Worm (Caenorhabditis elegans): ENCODE measurements around the gene F18E9.7.

The F18E9.7 gene

ce11 chrX:8597647-8598046, at the start of gene F18E9.7:
Gene F18E9.7 (minus strand): TSS chrX:8597747.
- TF ChIP-seq ceh-48 (tag; optimal IDR thresholded peaks at IDR 0.05) (no peak), fkh-10 (GFP tag; optimal IDR thresholded peaks at IDR 0.05) (no peak), syd-9 (tag; optimal IDR thresholded peaks at IDR 0.05) (no peak), ahr-1 (tag; optimal IDR thresholded peaks at IDR 0.05) (no peak), eyg-1 (tag; optimal IDR thresholded peaks at IDR 0.05) (no peak), hlh-6 (tag; optimal IDR thresholded peaks at IDR 0.05) (no peak), nhr-232 (tag; optimal IDR thresholded peaks at IDR 0.05) (no peak), K02D7.2 (tag; optimal IDR thresholded peaks at IDR 0.05) (no peak), C08G9.2 (tag; optimal IDR thresholded peaks at IDR 0.05) (no peak), unc-42 (tag; optimal IDR thresholded peaks at IDR 0.05) (no peak), ceh-9 (tag; optimal IDR thresholded peaks at IDR 0.05) (no peak), hlh-15 (tag; optimal IDR thresholded peaks at IDR 0.05) (no peak), ceh-30 (tag; optimal IDR thresholded peaks at IDR 0.05) (no peak), ttx-3 (tag; optimal IDR thresholded peaks at IDR 0.05) (no peak), T23F11.4 (GFP tag; optimal IDR thresholded peaks at IDR 0.05) (no peak), Y22D7AL.16 (tag; optimal IDR thresholded peaks at IDR 0.05) (no peak), fkh-6 (tag; optimal IDR thresholded peaks at IDR 0.05) (no peak), unc-86 (tag; optimal IDR thresholded peaks at IDR 0.05) (no peak), elt-4 (tag; optimal IDR thresholded peaks at IDR 0.05) (no peak)

- TF ChIP-seq lin-11 (tag; optimal IDR thresholded peaks at IDR 0.05) (no peak), T23F11.4 (GFP tag; optimal IDR thresholded peaks at IDR 0.05) (no peak), hlh-15 (tag; optimal IDR thresholded peaks at IDR 0.05) (no peak), pqm-1 (tag; optimal IDR thresholded peaks at IDR 0.05) (no peak), unc-86 (tag; optimal IDR thresholded peaks at IDR 0.05) (no peak), npax-4 (tag; optimal IDR thresholded peaks at IDR 0.05) (no peak), rnt-1 (tag; optimal IDR thresholded peaks at IDR 0.05) (no peak), ceh-48 (tag; optimal IDR thresholded peaks at IDR 0.05) (no peak), ama-1 (optimal IDR thresholded peaks at IDR 0.05) (no peak), sox-2 (GFP tag; IDR thresholded peaks at IDR 0.05) (no peak), ets-4 (tag; optimal IDR thresholded peaks at IDR 0.05) (no peak), ttx-3 (tag; optimal IDR thresholded peaks at IDR 0.05) (no peak), pat-9 (tag; optimal IDR thresholded peaks at IDR 0.05) (no peak), tbx-7 (tag; optimal IDR thresholded peaks at IDR 0.05) (no peak), ceh-31 (tag; optimal IDR thresholded peaks at IDR 0.05) (no peak), C08G9.2 (tag; optimal IDR thresholded peaks at IDR 0.05) (no peak)
Observed at ce11 chrX:8646997-8647396, 49.5 kb upstream of the F18E9.7 start, which contains the start of gene F12D9.2. Gene F12D9.2 (minus strand): TSS chrX:8647097.

- no peak for TF ChIP-seq ceh-14 (tag; optimal IDR thresholded peaks at IDR 0.05)
- no peak for TF ChIP-seq nhr-11 (tag; optimal IDR thresholded peaks at IDR 0.05)
- TF ChIP-seq K02D7.2 (tag; optimal IDR thresholded peaks at IDR 0.05), result peak; percentile 56
- peak; percentile 1 for TF ChIP-seq hlh-30 (tag; optimal IDR thresholded peaks at IDR 0.05; ENCODE audit: insufficient read depth)
- TF ChIP-seq ceh-9 (tag; optimal IDR thresholded peaks at IDR 0.05), result no peak
- TF ChIP-seq npax-4 (tag; optimal IDR thresholded peaks at IDR 0.05), result peak; percentile 46
- peak; percentile 66 for TF ChIP-seq C08G9.2 (tag; optimal IDR thresholded peaks at IDR 0.05)
- TF ChIP-seq syd-9 (tag; optimal IDR thresholded peaks at IDR 0.05), result peak; percentile 37
- peak; percentile 62 for TF ChIP-seq lin-11 (tag; optimal IDR thresholded peaks at IDR 0.05)
- TF ChIP-seq hlh-6 (tag; optimal IDR thresholded peaks at IDR 0.05), result peak; percentile 77
- TF ChIP-seq C38D4.7 (GFP tag; optimal IDR thresholded peaks at IDR 0.05), result peak; percentile 64
- TF ChIP-seq dve-1 (tag; optimal IDR thresholded peaks at IDR 0.05), result peak; percentile 17
- TF ChIP-seq fkh-6 (tag; optimal IDR thresholded peaks at IDR 0.05), result peak; percentile 13
- peak; percentile 66 for TF ChIP-seq sox-2 (GFP tag; IDR thresholded peaks at IDR 0.05)
- TF ChIP-seq sox-4 (tag; optimal IDR thresholded peaks at IDR 0.05), result peak; percentile 69
- peak; percentile 3 for TF ChIP-seq F13H6.1 (tag; optimal IDR thresholded peaks at IDR 0.05)
- peak; percentile 68 for TF ChIP-seq nhr-232 (tag; optimal IDR thresholded peaks at IDR 0.05)
- peak; percentile 62 for TF ChIP-seq ceh-19 (GFP tag; optimal IDR thresholded peaks at IDR 0.05)
- peak; percentile 78 for TF ChIP-seq ceh-6 (GFP tag; optimal IDR thresholded peaks at IDR 0.05)
- TF ChIP-seq elt-2 (tag; optimal IDR thresholded peaks at IDR 0.05), result peak; percentile 78
- peak; percentile 67 for TF ChIP-seq unc-86 (tag; optimal IDR thresholded peaks at IDR 0.05)
- TF ChIP-seq ttx-3 (tag; optimal IDR thresholded peaks at IDR 0.05), result peak; percentile 69
- TF ChIP-seq K09A11.1 (tag; optimal IDR thresholded peaks at IDR 0.05; ENCODE audit: insufficient read depth), result peak; percentile 25
- peak; percentile 21 for TF ChIP-seq rnt-1 (tag; optimal IDR thresholded peaks at IDR 0.05)
- TF ChIP-seq ceh-24 (tag; optimal IDR thresholded peaks at IDR 0.05), result no peak
- TF ChIP-seq tbx-7 (tag; optimal IDR thresholded peaks at IDR 0.05), result no peak
- TF ChIP-seq unc-42 (tag; optimal IDR thresholded peaks at IDR 0.05), result peak; percentile 30
- peak; percentile 79 for TF ChIP-seq unc-3 (GFP tag; conservative IDR thresholded peaks at IDR 0.05)
- peak; percentile 38 for TF ChIP-seq unc-3 (tag; optimal IDR thresholded peaks at IDR 0.05)
- no peak for TF ChIP-seq dmd-4 (tag; optimal IDR thresholded peaks at IDR 0.05; ENCODE audit: borderline replicate concordance)
- TF ChIP-seq pat-9 (tag; optimal IDR thresholded peaks at IDR 0.05), result peak; percentile 59
- TF ChIP-seq elt-4 (tag; optimal IDR thresholded peaks at IDR 0.05), result no peak
- peak; percentile 59 for TF ChIP-seq fax-1 (tag; optimal IDR thresholded peaks at IDR 0.05)
- TF ChIP-seq pha-2 (tag; optimal IDR thresholded peaks at IDR 0.05), result peak; percentile 68
Observed at ce11 chrX:8646287-8646686, 48.7 kb upstream of the F18E9.7 start.
